Worm (Caenorhabditis elegans): ENCODE measurements around the gene C55C3.1.

Gene C55C3.1

DNA sequence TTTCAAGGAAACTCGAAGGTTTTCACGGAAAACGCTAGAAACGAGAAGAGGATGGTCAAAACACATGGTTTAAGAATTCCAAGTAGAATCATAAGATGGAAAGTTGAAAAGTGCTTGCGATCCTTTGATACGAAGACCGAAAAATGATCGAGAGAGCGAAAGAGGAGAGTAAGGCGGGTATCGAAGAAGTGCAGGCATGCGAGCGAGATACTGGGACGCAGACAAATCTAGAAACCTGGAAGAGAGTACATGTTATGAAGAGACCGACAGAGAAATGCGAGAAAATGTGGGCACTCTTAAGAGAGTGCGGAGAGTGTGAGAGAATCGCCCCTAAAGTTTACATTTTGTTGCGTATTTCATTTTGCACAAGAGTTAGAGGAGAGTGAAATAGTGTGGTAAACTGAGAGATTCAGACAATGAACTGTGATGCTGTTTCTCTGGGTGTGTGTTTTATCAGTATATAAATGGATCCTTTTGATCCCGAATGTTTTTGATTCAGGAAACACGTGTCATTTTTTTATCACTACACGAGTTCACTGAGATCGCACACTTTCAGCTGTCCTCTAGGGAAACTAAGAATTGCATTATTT, 45.2 kb downstream of the C55C3.1 start (continued):
- peak; percentile 18 for TF ChIP-seq pqm-1 (tag; optimal IDR thresholded peaks at IDR 0.05)
- no peak for TF ChIP-seq snpc-4 (tag; optimal IDR thresholded peaks at IDR 0.05)
- peak; percentile 12 for TF ChIP-seq T20F7.1 (GFP tag; optimal IDR thresholded peaks at IDR 0.05)
- no peak for TF ChIP-seq nhr-237 (tag; optimal IDR thresholded peaks at IDR 0.05)

DNA sequence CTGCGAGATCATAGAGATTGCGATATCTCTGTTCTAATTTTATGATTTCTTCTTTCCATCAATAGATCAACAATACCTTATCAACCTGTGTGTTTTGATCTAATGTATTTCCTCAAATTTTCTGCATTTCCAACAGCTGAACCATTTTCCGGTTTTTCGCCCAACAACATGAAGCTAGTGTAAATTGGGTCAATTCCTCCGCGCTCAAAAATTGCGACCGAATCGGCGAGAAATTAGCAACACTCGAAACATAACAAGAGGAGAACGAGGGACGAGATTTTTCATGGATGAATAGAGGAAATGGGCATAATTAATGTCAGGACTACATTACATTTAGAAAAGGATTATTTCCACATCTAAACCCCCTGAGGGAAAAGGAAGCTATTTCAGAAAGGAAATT, 45.9 kb downstream of the C55C3.1 start:
- TF ChIP-seq dmd-6 (GFP tag; IDR thresholded peaks at IDR 0.05) (0 out of 2 replicates have a peak, but pooled peaks have one; percentile 13), lin-29 (GFP tag; IDR thresholded peaks at IDR 0.05) (no peak)

DNA sequence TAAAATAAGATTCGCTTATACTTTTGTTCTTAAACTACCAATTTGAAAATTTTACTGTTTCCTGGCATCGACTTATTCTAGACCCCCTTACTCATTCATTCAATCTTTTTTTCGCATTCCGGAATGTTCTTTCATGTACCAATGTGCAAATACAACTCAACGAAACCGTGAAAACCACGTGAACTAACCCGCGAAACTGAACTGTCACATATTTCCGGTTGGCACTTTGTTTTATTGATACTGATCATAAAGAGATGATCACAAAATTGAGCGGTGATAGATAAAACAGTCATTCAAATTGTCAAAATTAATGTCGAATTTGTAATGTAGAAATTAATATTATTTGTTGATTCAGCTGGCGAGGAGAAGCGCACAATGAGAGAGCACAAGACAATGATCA, 47.0 kb downstream of the C55C3.1 start:
- TF ChIP-seq skn-1 (tag; optimal IDR thresholded peaks at IDR 0.05) (no peak), php-3 (GFP tag; IDR thresholded peaks at IDR 0.05) (peak; percentile 93), nhr-48 (tag; optimal IDR thresholded peaks at IDR 0.05) (peak; percentile 82), dve-1 (tag; optimal IDR thresholded peaks at IDR 0.05; ENCODE audit: insufficient read depth) (peak; percentile 87), lin-1 (GFP tag; IDR thresholded peaks at IDR 0.05) (peak; percentile 88), nhr-237 (tag; optimal IDR thresholded peaks at IDR 0.05) (no peak), snpc-1.2 (GFP tag; IDR thresholded peaks at IDR 0.05) (no peak), ztf-7 (tag; optimal IDR thresholded peaks at IDR 0.05) (no peak), lin-29 (GFP tag; IDR thresholded peaks at IDR 0.05) (no peak), unc-39 (tag; optimal IDR thresholded peaks at IDR 0.05) (no peak), ctbp-1 (GFP tag; IDR thresholded peaks at IDR 0.05) (no peak), lin-39 (tag; optimal IDR thresholded peaks at IDR 0.05) (no peak), dmd-6 (GFP tag; IDR thresholded peaks at IDR 0.05) (peak; percentile 97), mdt-29 (GFP tag; IDR thresholded peaks at IDR 0.05) (peak; percentile 23; the same call in 1 of the 2 replicates), zag-1 (tag; optimal IDR thresholded peaks at IDR 0.05) (no peak), D1046.2 (GFP tag; IDR thresholded peaks at IDR 0.05) (no peak), nhr-102 (tag; optimal IDR thresholded peaks at IDR 0.05) (peak; percentile 47), dmd-8 (GFP tag; IDR thresholded peaks at IDR 0.05) (no peak), Y5F2A.4 (GFP tag; optimal IDR thresholded peaks at IDR 0.05) (no peak), ceh-44 (GFP tag; IDR thresholded peaks at IDR 0.05) (no peak), hlh-11 (tag; optimal IDR thresholded peaks at IDR 0.05) (peak; percentile 80), ZK337.2 (GFP tag; IDR thresholded peaks at IDR 0.05) (no peak), lin-38 (GFP tag; IDR thresholded peaks at IDR 0.05) (no peak), tra-1 (GFP tag; IDR thresholded peaks at IDR 0.05) (peak; percentile 57; the same call in 1 of the 2 replicates), pqm-1 (tag; optimal IDR thresholded peaks at IDR 0.05) (peak; percentile 49), ceh-62 (tag; optimal IDR thresholded peaks at IDR 0.05) (no peak), pha-4 (GFP tag; IDR thresholded peaks at IDR 0.05) (0 out of 2 replicates have a peak, but pooled peaks have one; percentile 18), pha-4 (tag; optimal IDR thresholded peaks at IDR 0.05) (no peak), rbr-2 (tag; optimal IDR thresholded peaks at IDR 0.05) (no peak), unc-62 (GFP tag; optimal IDR thresholded peaks at IDR 0.05 in 1 of 2) (peak; percentile 54 to 70), unc-62 (tag; optimal IDR thresholded peaks at IDR 0.05) (no peak), lim-7 (GFP tag; IDR thresholded peaks at IDR 0.05) (no peak), daf-12 (tag; optimal IDR thresholded peaks at IDR 0.05) (no peak), dmd-9 (GFP tag; IDR thresholded peaks at IDR 0.05) (no peak), dpl-1 (GFP tag; optimal IDR thresholded peaks at IDR 0.05) (peak; percentile 1), nhr-6 (tag; optimal IDR thresholded peaks at IDR 0.05) (no peak), vab-7 (GFP tag; IDR thresholded peaks at IDR 0.05) (0 out of 2 replicates have a peak, but pooled peaks have one; percentile 14), daf-16 (GFP tag; optimal IDR thresholded peaks at IDR 0.05) (peak in 1 of 2 experiments; percentile 35), daf-16 (tag; optimal IDR thresholded peaks at IDR 0.05) (peak; percentile 86), mdl-1 (tag; optimal IDR thresholded peaks at IDR 0.05) (peak; percentile 8 to 55), saeg-2 (GFP tag; IDR thresholded peaks at IDR 0.05) (no peak), mxl-2 (GFP tag; conservative IDR thresholded peaks at IDR 0.05) (peak; percentile 94), ceh-20 (GFP tag; IDR thresholded peaks at IDR 0.05) (no peak), F10B5.3 (tag; optimal IDR thresholded peaks at IDR 0.05) (no peak), zfp-3 (GFP tag; conservative IDR thresholded peaks at IDR 0.05) (no peak), nhr-77 (tag; optimal IDR thresholded peaks at IDR 0.05) (peak; percentile 26)
